Worm (Caenorhabditis elegans) whole organism, young adult: ENCODE data around the gene glb-29.

Source experiments
- B0035.1 ChIP-seq: sonication (generic microtip); optimal IDR thresholded peaks from 2 replicates; lab custom pipeline; 2016; ENCODE audit warnings: missing genetic modification characterization, mild to moderate bottlenecking, missing compliant biosample characterization, missing genotype, missing genetic modification reagents
- B0261.1 ChIP-seq: sonication (generic microtip); optimal IDR thresholded peaks from 2 replicates; lab custom pipeline; 2016; ENCODE audit warnings: mild to moderate bottlenecking, missing genetic modification characterization, moderate library complexity, missing compliant biosample characterization
- B0336.3 ChIP-seq: fragments of 200-800 bp; sonication (Bioruptor generic); IDR thresholded peaks from 2 replicates; pipeline ENCODE4 v1.3.6; 2022; ENCODE audit warnings: missing genetic modification characterization, missing compliant biosample characterization
- D2030.7 ChIP-seq: fragments of 200-800 bp; sonication (Bioruptor generic); IDR thresholded peaks from 2 replicates; pipeline ENCODE4 v1.3.6; 2022; ENCODE audit warnings: missing genetic modification reagents, missing genetic modification characterization, missing compliant biosample characterization
- F49E8.2 ChIP-seq: sonication (generic microtip); optimal IDR thresholded peaks from 3 replicates; lab custom pipeline; 2017; ENCODE audit warnings: missing genetic modification characterization, mild to moderate bottlenecking, missing compliant biosample characterization, antibody characterized with exemption, moderate library complexity; ENCODE audit not compliant: insufficient read depth
- F57C9.4 ChIP-seq: sonication (generic microtip); optimal IDR thresholded peaks from 2 replicates; lab custom pipeline; 2017; ENCODE audit warnings: mild to moderate bottlenecking, missing genetic modification characterization, missing compliant biosample characterization
- K12H6.12 ChIP-seq: fragments of 200-800 bp; sonication (Bioruptor generic); optimal IDR thresholded peaks from 2 replicates; lab custom pipeline; 2018; ENCODE audit warnings: mild to moderate bottlenecking, missing genetic modification characterization, missing compliant biosample characterization
- Y53G8AR.9 ChIP-seq: fragments of 200-800 bp; sonication (Bioruptor generic); conservative IDR thresholded peaks from 2 replicates; pipeline ENCODE4 v1.3.6; 2022; ENCODE audit warnings: missing genetic modification reagents, missing genetic modification characterization, missing compliant biosample characterization
- Y56A3A.18 ChIP-seq: fragments of 200-800 bp; sonication (Bioruptor generic); IDR thresholded peaks from 2 replicates; pipeline ENCODE4 v1.3.6; 2022; ENCODE audit warnings: missing genetic modification reagents, missing genetic modification characterization, missing compliant biosample characterization
- Y95B8A.8 ChIP-seq: fragments of 200-800 bp; sonication (Bioruptor generic); IDR thresholded peaks from 2 replicates; pipeline ENCODE4 v1.3.6; 2022; ENCODE audit warnings: missing genetic modification reagents, missing genetic modification characterization, missing compliant biosample characterization
- aptf-2 ChIP-seq: fragments of 200-800 bp; sonication (Bioruptor generic); conservative IDR thresholded peaks from 2 replicates; pipeline ENCODE4 v1.3.6; 2022; ENCODE audit warnings: missing genetic modification reagents, missing genetic modification characterization, missing compliant biosample characterization
- attf-5 ChIP-seq: fragments of 200-800 bp; sonication (Bioruptor generic); optimal IDR thresholded peaks from 2 replicates; lab custom pipeline; 2018; ENCODE audit warnings: mild to moderate bottlenecking, missing genetic modification characterization, missing compliant biosample characterization
- attf-6 ChIP-seq: fragments of 200-800 bp; sonication (Bioruptor generic); IDR thresholded peaks from 2 replicates; pipeline ENCODE4 v1.3.6; 2022; ENCODE audit warnings: missing genetic modification reagents, missing genetic modification characterization, missing compliant biosample characterization
- bed-1 ChIP-seq: fragments of 200-800 bp; sonication (Bioruptor generic); IDR thresholded peaks from 2 replicates; pipeline ENCODE4 v1.3.6; 2022; ENCODE audit warnings: missing genetic modification reagents, missing genetic modification characterization, missing compliant biosample characterization
- ceh-100 ChIP-seq: fragments of 200-800 bp; sonication (Bioruptor generic); IDR thresholded peaks from 2 replicates; pipeline ENCODE4 v1.3.6; 2022; ENCODE audit warnings: missing genetic modification reagents, missing genetic modification characterization, missing compliant biosample characterization
- ceh-27 ChIP-seq: fragments of 200-800 bp; sonication (Bioruptor generic); optimal IDR thresholded peaks from 2 replicates; lab custom pipeline; 2018; ENCODE audit warnings: mild to moderate bottlenecking, missing genetic modification characterization, moderate library complexity, missing compliant biosample characterization
- ceh-91 ChIP-seq: fragments of 200-800 bp; sonication (Bioruptor generic); IDR thresholded peaks from 2 replicates; pipeline ENCODE4 v1.3.6; 2022; ENCODE audit warnings: missing genetic modification reagents, missing genetic modification characterization, missing compliant biosample characterization
- chd-7 ChIP-seq: sonication (generic microtip); optimal IDR thresholded peaks from 2 replicates; lab custom pipeline; 2016; ENCODE audit warnings: mild to moderate bottlenecking, missing genetic modification characterization, moderate library complexity, missing compliant biosample characterization
- dpff-1 ChIP-seq: sonication (generic microtip); optimal IDR thresholded peaks from 2 replicates; lab custom pipeline; 2017; ENCODE audit warnings: mild to moderate bottlenecking, missing genetic modification characterization, missing compliant biosample characterization
- dpl-1 ChIP-seq: fragments of 150-350 bp; optimal IDR thresholded peaks from 2 replicates; lab custom pipeline; 2014; ENCODE audit warnings: missing biosample characterization, missing genetic modification reagents, missing genetic modification characterization
- gei-17 ChIP-seq: fragments of 200-800 bp; sonication (Bioruptor generic); optimal IDR thresholded peaks from 2 replicates; lab custom pipeline; 2018; ENCODE audit warnings: mild to moderate bottlenecking, missing genetic modification characterization, missing compliant biosample characterization
- him-1 ChIP-seq: sonication (generic microtip); optimal IDR thresholded peaks from 2 replicates; lab custom pipeline; 2016; ENCODE audit warnings: missing genotype, missing genetic modification reagents, missing genetic modification characterization, missing compliant biosample characterization
- hlh-26 ChIP-seq: fragments of 200-800 bp; sonication (Bioruptor generic); conservative IDR thresholded peaks from 2 replicates; pipeline ENCODE4 v1.3.6; 2022; ENCODE audit warnings: missing genetic modification reagents, missing genetic modification characterization, missing compliant biosample characterization
- let-607 ChIP-seq, 2 experiments: fragments of 200-800 bp in 1 of 2; sonication (Bioruptor generic) in 1 of 2; sonication (generic microtip) in 1 of 2; optimal IDR thresholded peaks; 2 replicates each; lab custom pipeline; 2016 to 2018; ENCODE audit warnings: mild to moderate bottlenecking in 2 of 2, missing compliant biosample characterization in 2 of 2, missing genetic modification characterization in 2 of 2, moderate library complexity in 2 of 2, missing genotype in 1 of 2
- lin-35 ChIP-seq, 3 experiments: fragments of 150-350 bp in 2 of 3; sonication (generic microtip) in 1 of 3; optimal IDR thresholded peaks; 2 replicates each; lab custom pipeline; 2014 to 2018; ENCODE audit warnings: missing biosample characterization in 3 of 3, missing genetic modification characterization in 3 of 3, missing genetic modification reagents in 3 of 3
- lin-40 ChIP-seq: sonication (generic microtip); optimal IDR thresholded peaks from 2 replicates; lab custom pipeline; 2016; ENCODE audit warnings: missing genetic modification characterization, mild to moderate bottlenecking, missing compliant biosample characterization, missing genotype, missing genetic modification reagents
- lin-54 ChIP-seq: fragments of 200-800 bp; sonication (Bioruptor generic); optimal IDR thresholded peaks from 2 replicates; lab custom pipeline; 2018; ENCODE audit warnings: mild to moderate bottlenecking, missing genetic modification characterization, missing compliant biosample characterization
- madf-10 ChIP-seq: sonication (generic microtip); optimal IDR thresholded peaks from 2 replicates; lab custom pipeline; 2016; ENCODE audit warnings: mild to moderate bottlenecking, missing genetic modification characterization, missing compliant biosample characterization
- madf-3 ChIP-seq: fragments of 200-800 bp; sonication (Bioruptor generic); IDR thresholded peaks from 2 replicates; pipeline ENCODE4 v1.3.6; 2022; ENCODE audit warnings: missing genetic modification reagents, missing genetic modification characterization, missing compliant biosample characterization
- madf-6 ChIP-seq: fragments of 200-800 bp; sonication (Bioruptor generic); IDR thresholded peaks from 2 replicates; pipeline ENCODE4 v1.3.6; 2022; ENCODE audit warnings: missing genetic modification reagents, missing genetic modification characterization, missing compliant biosample characterization
- nfya-1 ChIP-seq: sonication (generic microtip); optimal IDR thresholded peaks from 2 replicates; lab custom pipeline; 2017; ENCODE audit warnings: antibody characterized with exemption, missing compliant biosample characterization, missing genetic modification characterization, borderline replicate concordance; ENCODE audit not compliant: insufficient read depth
- nfya-2 ChIP-seq: fragments of 200-800 bp; sonication (Bioruptor generic); IDR thresholded peaks from 2 replicates; pipeline ENCODE4 v1.3.6; 2022; ENCODE audit warnings: missing genetic modification reagents, missing genetic modification characterization, missing compliant biosample characterization
- nfyb-1 ChIP-seq: fragments of 200-800 bp; sonication (Bioruptor generic); IDR thresholded peaks from 2 replicates; pipeline ENCODE4 v1.3.6; 2022; ENCODE audit warnings: missing genetic modification reagents, missing genetic modification characterization, missing compliant biosample characterization
- nhr-179 ChIP-seq: sonication (generic microtip); optimal IDR thresholded peaks from 2 replicates; lab custom pipeline; 2016; ENCODE audit warnings: mild to moderate bottlenecking, missing genetic modification characterization, missing compliant biosample characterization
- pbrm-1 ChIP-seq: fragments of 200-800 bp; sonication (Bioruptor generic); IDR thresholded peaks from 2 replicates; pipeline ENCODE4 v1.3.6; 2022; ENCODE audit warnings: missing genetic modification reagents, missing genetic modification characterization, missing compliant biosample characterization
- snpc-3.4 ChIP-seq: sonication (generic microtip); optimal IDR thresholded peaks from 2 replicates; lab custom pipeline; 2017; ENCODE audit warnings: missing genetic modification characterization, mild to moderate bottlenecking, missing compliant biosample characterization, antibody characterized with exemption, moderate library complexity, missing genotype, missing genetic modification reagents
- sptf-2 ChIP-seq: fragments of 200-800 bp; sonication (Bioruptor generic); optimal IDR thresholded peaks from 2 replicates; lab custom pipeline; 2018; ENCODE audit warnings: mild to moderate bottlenecking, missing genetic modification characterization, missing compliant biosample characterization
- unc-130 ChIP-seq: sonication (generic microtip); optimal IDR thresholded peaks from 2 replicates; lab custom pipeline; 2016; ENCODE audit warnings: missing genetic modification reagents, missing genetic modification characterization, missing compliant biosample characterization
- unc-62 ChIP-seq: fragments of 150-350 bp; optimal IDR thresholded peaks from 2 replicates; lab custom pipeline; 2014; ENCODE audit warnings: missing biosample characterization, missing genetic modification reagents, missing genetic modification characterization
- zfh-2 ChIP-seq: fragments of 200-800 bp; sonication (Bioruptor generic); conservative IDR thresholded peaks from 2 replicates; pipeline ENCODE4 v1.3.6; 2022; ENCODE audit warnings: missing genetic modification reagents, missing genetic modification characterization, missing compliant biosample characterization
- ztf-18 ChIP-seq: sonication (generic microtip); optimal IDR thresholded peaks from 2 replicates; lab custom pipeline; 2016; ENCODE audit warnings: missing genotype, mild to moderate bottlenecking, missing genetic modification characterization, missing compliant biosample characterization
- ztf-22 ChIP-seq: fragments of 200-800 bp; sonication (Bioruptor generic); optimal IDR thresholded peaks from 2 replicates; lab custom pipeline; 2018; ENCODE audit warnings: mild to moderate bottlenecking, missing genetic modification characterization, moderate library complexity, missing compliant biosample characterization
- ztf-25 ChIP-seq: fragments of 200-800 bp; sonication (Bioruptor generic); IDR thresholded peaks from 2 replicates; pipeline ENCODE4 v1.3.6; 2022; ENCODE audit warnings: missing genetic modification reagents, missing genetic modification characterization, missing compliant biosample characterization
- ztf-26 ChIP-seq: sonication (generic microtip); optimal IDR thresholded peaks from 2 replicates; lab custom pipeline; 2017; ENCODE audit warnings: missing genetic modification characterization, missing compliant biosample characterization
- ztf-28 ChIP-seq: fragments of 200-800 bp; sonication (Bioruptor generic); IDR thresholded peaks from 2 replicates; pipeline ENCODE4 v1.3.6; 2022; ENCODE audit warnings: missing genetic modification reagents, missing genetic modification characterization, missing compliant biosample characterization

The glb-29 gene

ce11 chrII:12008772-12009171 is at the start of gene glb-29:
Gene glb-29, plus strand, starts transcription at chrII:12009072.
- no peak for TF ChIP-seq aptf-2
- no peak for TF ChIP-seq unc-130 (GFP tag; lab: Kevin White, UChicago)
- TF ChIP-seq, all 124 proteins: peak for 0

ce11 chrII:11960596-11961217 is 48.2 kb upstream of the glb-29 start:
- peak; percentile 87 for TF ChIP-seq him-1
- TF ChIP-seq aptf-2, result peak; percentile 68; the same call in 1 of the 2 replicates
- TF ChIP-seq attf-6 (GFP tag; lab: Robert Waterston, UW), result peak; percentile 89
- peak; percentile 95 for TF ChIP-seq madf-3 (GFP tag; lab: Robert Waterston, UW)
- TF ChIP-seq let-607 (tag; optimal IDR thresholded peaks at IDR 0.05; lab: Kevin White, UChicago), result peak; percentile 71 to 81
- TF ChIP-seq ztf-22 (GFP tag; lab: Kevin White, UChicago), result peak; percentile 92
- TF ChIP-seq madf-10 (tag; lab: Kevin White, UChicago), result peak; percentile 92
- TF ChIP-seq ztf-26 (tag; lab: Kevin White, UChicago), result peak; percentile 95
- TF ChIP-seq Y56A3A.18, result peak; percentile 96
- peak; percentile 88 for TF ChIP-seq dpff-1
- peak; percentile 90 for TF ChIP-seq snpc-3.4 (tag; lab: Kevin White, UChicago)
- TF ChIP-seq ztf-28 (GFP tag; lab: Robert Waterston, UW), result peak; percentile 98
- peak; percentile 78 for TF ChIP-seq gei-17 (GFP tag; lab: Kevin White, UChicago)
- TF ChIP-seq K12H6.12 (tag; lab: Kevin White, UChicago), result peak; percentile 91
- TF ChIP-seq B0035.1 (tag; lab: Kevin White, UChicago), result peak; percentile 92
- peak; percentile 86 for TF ChIP-seq ceh-91 (GFP tag; lab: Robert Waterston, UW)
- TF ChIP-seq hlh-26, result peak; percentile 81; the same call in 1 of the 2 replicates
- TF ChIP-seq nfya-1 (tag; lab: Kevin White, UChicago), result no peak
- peak; percentile 89 for TF ChIP-seq ceh-100 (GFP tag; lab: Robert Waterston, UW)
- peak; percentile 85 for TF ChIP-seq lin-40 (tag; lab: Kevin White, UChicago)
- TF ChIP-seq B0336.3 (GFP tag; lab: Robert Waterston, UW), result peak; percentile 98
- TF ChIP-seq ceh-27 (GFP tag; lab: Kevin White, UChicago), result peak; percentile 96
- TF ChIP-seq Y95B8A.8 (GFP tag; lab: Robert Waterston, UW), result peak; percentile 94
- peak; percentile 100 for TF ChIP-seq B0261.1 (tag; lab: Kevin White, UChicago)
- TF ChIP-seq dpl-1, result peak; percentile 37
- peak; percentile 89 for TF ChIP-seq F49E8.2 (tag; lab: Kevin White, UChicago)
- TF ChIP-seq ztf-18, result peak; percentile 87
- TF ChIP-seq unc-62 (GFP tag; lab: Kevin White, UChicago), result no peak
- peak in 2 of 3 experiments; percentile 46 to 55 for TF ChIP-seq lin-35 (GFP tag; optimal IDR thresholded peaks at IDR 0.05; lab: Kevin White, UChicago)
- TF ChIP-seq ztf-25, result peak; percentile 99
- TF ChIP-seq zfh-2, result peak; percentile 100
- peak; percentile 98 for TF ChIP-seq chd-7 (tag; lab: Kevin White, UChicago)
- peak; percentile 83 for TF ChIP-seq nhr-179 (tag; lab: Kevin White, UChicago)
- TF ChIP-seq nfyb-1 (GFP tag; lab: Robert Waterston, UW), result peak; percentile 97
- TF ChIP-seq madf-6 (GFP tag; lab: Robert Waterston, UW), result peak; percentile 90
- peak; percentile 92 for TF ChIP-seq lin-54 (GFP tag; lab: Kevin White, UChicago)
- peak; percentile 95 for TF ChIP-seq attf-5 (GFP tag; lab: Kevin White, UChicago)
- TF ChIP-seq sptf-2 (GFP tag; lab: Kevin White, UChicago), result peak; percentile 99
- TF ChIP-seq bed-1, result peak; percentile 98
- TF ChIP-seq pbrm-1, result peak; percentile 93
- peak; percentile 88 for TF ChIP-seq Y53G8AR.9 (GFP tag; lab: Robert Waterston, UW)
- TF ChIP-seq D2030.7 (GFP tag; lab: Robert Waterston, UW), result peak; percentile 96
- 0 out of 2 replicates have a peak, but pooled peaks have one; percentile 79 for TF ChIP-seq nfya-2 (GFP tag; lab: Robert Waterston, UW)
- TF ChIP-seq F57C9.4 (tag; lab: Kevin White, UChicago), result peak; percentile 92
